Worm (Caenorhabditis elegans) whole organism, L1 larva: ENCODE measurements around the gene F28B12.1.

Source experiments
- alr-1 ChIP-seq: fragments of 200-800 bp; sonication (Bioruptor generic); optimal IDR thresholded peaks from 2 replicates; lab custom pipeline; 2018; ENCODE audit warnings: borderline replicate concordance, mild to moderate bottlenecking, missing genetic modification characterization, missing compliant biosample characterization
- aly-2 ChIP-seq: fragments of 150-350 bp; optimal IDR thresholded peaks from 2 replicates; lab custom pipeline; 2014; ENCODE audit warnings: missing biosample characterization, missing genetic modification characterization
- dpl-1 ChIP-seq, 3 experiments: fragments of 150-350 bp in 2 of 3; sonication (generic microtip) in 1 of 3; optimal IDR thresholded peaks; 2 replicates each; lab custom pipeline; 2014 to 2017; ENCODE audit warnings: missing biosample characterization in 3 of 3, missing genetic modification characterization in 3 of 3, missing genetic modification reagents in 3 of 3
- fkh-10 ChIP-seq: sonication (generic microtip); optimal IDR thresholded peaks from 2 replicates; lab custom pipeline; 2017; ENCODE audit warnings: missing biosample characterization, missing genetic modification reagents, missing genetic modification characterization
- fkh-4 ChIP-seq: sonication (generic microtip); optimal IDR thresholded peaks from 2 replicates; lab custom pipeline; 2016; ENCODE audit warnings: missing compliant biosample characterization, missing genetic modification characterization, borderline replicate concordance
- jun-1 ChIP-seq: fragments of 150-350 bp; optimal IDR thresholded peaks from 2 replicates; lab custom pipeline; 2014; ENCODE audit warnings: missing biosample characterization, missing genetic modification reagents, missing genetic modification characterization
- lin-13 ChIP-seq: fragments of 150-350 bp; optimal IDR thresholded peaks from 2 replicates; lab custom pipeline; 2014; ENCODE audit warnings: missing biosample characterization, missing genetic modification reagents, missing genetic modification characterization
- lsy-2 ChIP-seq, 2 experiments: fragments of 150-350 bp; optimal IDR thresholded peaks; 2 replicates each; lab custom pipeline; 2014; ENCODE audit warnings: missing biosample characterization in 2 of 2, missing genetic modification characterization in 2 of 2
- nhr-12 ChIP-seq: sonication (generic microtip); optimal IDR thresholded peaks from 2 replicates; lab custom pipeline; 2017; ENCODE audit warnings: missing biosample characterization, missing genetic modification characterization
- unc-62 ChIP-seq: fragments of 150-350 bp; optimal IDR thresholded peaks from 2 replicates; lab custom pipeline; 2014; ENCODE audit warnings: missing biosample characterization, missing genetic modification reagents, missing genetic modification characterization

- TF ChIP-seq fkh-10 (GFP tag; lab: Kevin White, UChicago) = no peak
- no peak for TF ChIP-seq jun-1 (tag; lab: Kevin White, UChicago)
- peak in 1 of 2 experiments; percentile 23 for TF ChIP-seq lsy-2 (tag; optimal IDR thresholded peaks at IDR 0.05; lab: Kevin White, UChicago)
- TF ChIP-seq fkh-4 (tag; lab: Kevin White, UChicago) = no peak
- no peak for TF ChIP-seq nhr-12 (tag; lab: Kevin White, UChicago)
- TF ChIP-seq aly-2 (tag; lab: Kevin White, UChicago) = no peak
- no peak for TF ChIP-seq lin-13
- no peak for TF ChIP-seq dpl-1 (GFP tag; optimal IDR thresholded peaks at IDR 0.05; lab: Kevin White, UChicago)
- TF ChIP-seq alr-1 (tag; lab: Kevin White, UChicago) = no peak
- no peak for TF ChIP-seq unc-62 (GFP tag; lab: Kevin White, UChicago)
Measured at ce11 chrII:5936009-5936408, 6.7 kb upstream of the F28B12.1 start.
